Worm (Caenorhabditis elegans) whole organism, L4 larva: ENCODE data around the gene B0281.3.

ENCODE experiments used
- D1046.2 ChIP-seq: fragments of 200-800 bp; sonication (Bioruptor generic); IDR thresholded peaks from 2 replicates; pipeline ENCODE4 v1.3.6; 2022; ENCODE audit warnings: missing genetic modification characterization, missing compliant biosample characterization
- F26F4.8 ChIP-seq: fragments of 200-800 bp; sonication (Bioruptor generic); conservative IDR thresholded peaks from 2 replicates; pipeline ENCODE4 v1.3.6; 2022; ENCODE audit warnings: missing genetic modification characterization, missing compliant biosample characterization
- T20F7.1 ChIP-seq: fragments of 200-800 bp; sonication (Bioruptor generic); optimal IDR thresholded peaks from 2 replicates; lab custom pipeline; 2018; ENCODE audit warnings: mild to moderate bottlenecking, missing genetic modification characterization, missing compliant biosample characterization
- Y105C5A.15 ChIP-seq: fragments of 200-800 bp; sonication (Bioruptor generic); IDR thresholded peaks from 2 replicates; pipeline ENCODE4 v1.3.6; 2022; ENCODE audit warnings: missing genetic modification characterization, missing compliant biosample characterization
- Y48G9A.11 ChIP-seq: fragments of 200-800 bp; sonication (Bioruptor generic); IDR thresholded peaks from 2 replicates; pipeline ENCODE4 v1.3.6; 2022; ENCODE audit warnings: missing genetic modification reagents, missing genetic modification characterization, missing compliant biosample characterization
- Y5F2A.4 ChIP-seq: fragments of 200-800 bp; sonication (Bioruptor generic); optimal IDR thresholded peaks from 2 replicates; lab custom pipeline; 2018; ENCODE audit warnings: mild to moderate bottlenecking, missing genetic modification characterization, missing compliant biosample characterization
- aha-1 ChIP-seq: fragments of 150-350 bp; peaks from one replicate; lab custom pipeline; 2014; ENCODE audit warnings: missing biosample characterization, missing genetic modification characterization
- aly-2 ChIP-seq: sonication (generic microtip); optimal IDR thresholded peaks from 2 replicates; lab custom pipeline; 2018; ENCODE audit warnings: missing biosample characterization, missing genetic modification characterization
- attf-4 ChIP-seq: sonication (generic microtip); optimal IDR thresholded peaks from 3 replicates; lab custom pipeline; 2017; ENCODE audit warnings: missing biosample characterization, missing genetic modification characterization
- ceh-62 ChIP-seq: sonication (generic microtip); optimal IDR thresholded peaks from 2 replicates; lab custom pipeline; 2017; ENCODE audit warnings: missing biosample characterization, missing genetic modification characterization
- ceh-82 ChIP-seq: sonication (generic microtip); optimal IDR thresholded peaks from 2 replicates; lab custom pipeline; 2017; ENCODE audit warnings: missing biosample characterization, missing genetic modification characterization
- ces-1 ChIP-seq: fragments of 150-350 bp; sonication (generic microtip); optimal IDR thresholded peaks from 4 replicates; lab custom pipeline; 2014; ENCODE audit warnings: missing biosample characterization, missing genetic modification reagents, missing genetic modification characterization
- daf-16 ChIP-seq, 3 experiments: sonication (generic microtip); optimal IDR thresholded peaks; 2 replicates each; lab custom pipeline; 2016 to 2017; ENCODE audit warnings: missing genetic modification characterization in 3 of 3, missing genetic modification reagents in 3 of 3, mild to moderate bottlenecking in 2 of 3, missing compliant biosample characterization in 2 of 3, missing biosample characterization in 1 of 3, moderate library complexity in 1 of 3
- daf-8 ChIP-seq: fragments of 200-800 bp; sonication (Bioruptor generic); IDR thresholded peaks from 2 replicates; pipeline ENCODE4 v1.3.6; 2022; ENCODE audit warnings: missing genetic modification characterization, missing compliant biosample characterization
- dpl-1 ChIP-seq: fragments of 150-350 bp; optimal IDR thresholded peaks from 2 replicates; lab custom pipeline; 2014; ENCODE audit warnings: missing biosample characterization, missing genetic modification reagents, missing genetic modification characterization
- duxl-1 ChIP-seq: sonication (generic microtip); optimal IDR thresholded peaks from 2 replicates; lab custom pipeline; 2016; ENCODE audit warnings: mild to moderate bottlenecking, missing genetic modification characterization, moderate library complexity, missing compliant biosample characterization; ENCODE audit not compliant: poor library complexity
- egl-27 ChIP-seq: sonication (generic microtip); optimal IDR thresholded peaks from 3 replicates; lab custom pipeline; 2017; ENCODE audit warnings: missing biosample characterization, missing genetic modification reagents, missing genetic modification characterization
- egl-43 ChIP-seq: fragments of 200-800 bp; sonication (Bioruptor generic); IDR thresholded peaks from 2 replicates; pipeline ENCODE4 v1.3.6; 2022; ENCODE audit warnings: missing genetic modification reagents, missing genetic modification characterization, missing compliant biosample characterization
- fkh-10 ChIP-seq: fragments of 150-350 bp; optimal IDR thresholded peaks from 2 replicates; lab custom pipeline; 2014; ENCODE audit warnings: missing biosample characterization, missing genetic modification reagents, missing genetic modification characterization
- gei-8 ChIP-seq: fragments of 200-800 bp; sonication (Bioruptor generic); optimal IDR thresholded peaks from 2 replicates; lab custom pipeline; 2018; ENCODE audit warnings: mild to moderate bottlenecking, missing genetic modification characterization, missing compliant biosample characterization
- hif-1 ChIP-seq, 2 experiments: sonication (generic microtip); optimal IDR thresholded peaks; 2 replicates each; lab custom pipeline; 2016 to 2017; ENCODE audit warnings: missing compliant biosample characterization in 2 of 2, missing genetic modification characterization in 2 of 2, missing genetic modification reagents in 2 of 2, missing genotype in 2 of 2, mild to moderate bottlenecking in 1 of 2
- hlh-30 ChIP-seq: sonication (generic microtip); optimal IDR thresholded peaks from 2 replicates; lab custom pipeline; 2017; ENCODE audit warnings: antibody characterized with exemption, mild to moderate bottlenecking, missing genetic modification characterization, missing compliant biosample characterization; ENCODE audit not compliant: insufficient read depth
- hmg-1.1 ChIP-seq: fragments of 200-800 bp; sonication (Bioruptor generic); IDR thresholded peaks from 2 replicates; pipeline ENCODE4 v1.3.6; 2022; ENCODE audit warnings: missing genetic modification reagents, missing genetic modification characterization, missing compliant biosample characterization
- lim-7 ChIP-seq: fragments of 200-800 bp; sonication (Bioruptor generic); IDR thresholded peaks from 2 replicates; pipeline ENCODE4 v1.3.6; 2022; ENCODE audit warnings: missing genetic modification characterization, missing compliant biosample characterization
- lin-1 ChIP-seq: fragments of 200-800 bp; sonication (Bioruptor generic); IDR thresholded peaks from 2 replicates; pipeline ENCODE4 v1.3.6; 2022; ENCODE audit warnings: missing genetic modification reagents, missing genetic modification characterization, missing compliant biosample characterization
- lin-15B ChIP-seq: fragments of 150-350 bp; sonication (generic microtip); optimal IDR thresholded peaks from 3 replicates; lab custom pipeline; 2014; ENCODE audit warnings: missing biosample characterization, missing genetic modification characterization
- lir-3 ChIP-seq: sonication (generic microtip); optimal IDR thresholded peaks from 2 replicates; lab custom pipeline; 2016; ENCODE audit warnings: mild to moderate bottlenecking, missing genetic modification characterization, missing compliant biosample characterization
- madf-5 ChIP-seq, 2 experiments: fragments of 200-800 bp; sonication (Bioruptor generic); IDR thresholded peaks; 2 replicates each; pipeline ENCODE4 v1.3.6; 2022; ENCODE audit warnings: missing compliant biosample characterization in 2 of 2, missing genetic modification characterization in 2 of 2
- mdl-1 ChIP-seq, 2 experiments: fragments of 150-350 bp in 1 of 2; sonication (generic microtip) in 1 of 2; optimal IDR thresholded peaks; 2 replicates each; lab custom pipeline; 2014 to 2017; ENCODE audit warnings: missing biosample characterization in 2 of 2, missing genetic modification characterization in 2 of 2
- mes-2 ChIP-seq: sonication (generic microtip); optimal IDR thresholded peaks from 2 replicates; lab custom pipeline; 2016; ENCODE audit warnings: missing genotype, mild to moderate bottlenecking, missing genetic modification characterization, missing compliant biosample characterization; ENCODE audit not compliant: poor library complexity, severe bottlenecking
- nhr-11 ChIP-seq: fragments of 150-350 bp; optimal IDR thresholded peaks from 2 replicates; lab custom pipeline; 2014; ENCODE audit warnings: missing biosample characterization, missing genetic modification characterization
- nhr-237 ChIP-seq: sonication (generic microtip); optimal IDR thresholded peaks from 2 replicates; lab custom pipeline; 2017; ENCODE audit warnings: missing biosample characterization, missing genetic modification characterization
- nhr-25 ChIP-seq: sonication (generic microtip); optimal IDR thresholded peaks from 2 replicates; lab custom pipeline; 2017; ENCODE audit warnings: missing genetic modification characterization, mild to moderate bottlenecking, missing compliant biosample characterization, antibody characterized with exemption, moderate library complexity, borderline replicate concordance; ENCODE audit not compliant: insufficient read depth
- nhr-28 ChIP-seq: fragments of 150-350 bp; optimal IDR thresholded peaks from 2 replicates; lab custom pipeline; 2014; ENCODE audit warnings: missing biosample characterization, missing genetic modification characterization
- nhr-41 ChIP-seq: fragments of 200-800 bp; sonication (Bioruptor generic); IDR thresholded peaks from 2 replicates; pipeline ENCODE4 v1.3.6; 2022; ENCODE audit warnings: missing genetic modification reagents, missing genetic modification characterization, missing compliant biosample characterization
- nhr-48 ChIP-seq: sonication (generic microtip); optimal IDR thresholded peaks from 2 replicates; lab custom pipeline; 2016; ENCODE audit warnings: mild to moderate bottlenecking, missing genetic modification characterization, missing compliant biosample characterization
- nhr-6 ChIP-seq: fragments of 150-350 bp; optimal IDR thresholded peaks from 2 replicates; lab custom pipeline; 2014; ENCODE audit warnings: missing biosample characterization, missing genetic modification characterization
- nhr-76 ChIP-seq: fragments of 150-350 bp; optimal IDR thresholded peaks from 2 replicates; lab custom pipeline; 2014; ENCODE audit warnings: missing biosample characterization, missing genetic modification characterization
- nhr-77 ChIP-seq: fragments of 150-350 bp; optimal IDR thresholded peaks from 2 replicates; lab custom pipeline; 2014; ENCODE audit warnings: missing biosample characterization, missing genetic modification characterization
- pha-4 ChIP-seq, 2 experiments: fragments of 150-350 bp in 1 of 2; fragments of 200-800 bp in 1 of 2; sonication (Bioruptor generic) in 1 of 2; IDR thresholded peaks in 1 of 2; optimal IDR thresholded peaks in 1 of 2; 2 replicates each; pipeline versions ENCODE4 v1.3.6 to Lab custom; 2014 to 2022; ENCODE audit warnings: missing genetic modification characterization in 2 of 2, missing genetic modification reagents in 2 of 2, missing biosample characterization in 1 of 2, missing compliant biosample characterization in 1 of 2
- set-16 ChIP-seq: fragments of 200-800 bp; sonication (Bioruptor generic); IDR thresholded peaks from 2 replicates; pipeline ENCODE4 v1.3.6; 2022; ENCODE audit warnings: missing genetic modification reagents, missing genetic modification characterization, missing compliant biosample characterization
- tag-97 ChIP-seq: fragments of 200-800 bp; sonication (Bioruptor generic); IDR thresholded peaks from 2 replicates; pipeline ENCODE4 v1.3.6; 2022; ENCODE audit warnings: missing genetic modification characterization, missing compliant biosample characterization
- unc-62 ChIP-seq, 3 experiments: fragments of 150-350 bp in 1 of 3; sonication (generic microtip); optimal IDR thresholded peaks in 2 of 3; peaks in 1 of 3; 1 replicate in 1 of 3; 2 replicates in 2 of 3; lab custom pipeline; 2014 to 2017; ENCODE audit warnings: missing biosample characterization in 3 of 3, missing genetic modification characterization in 3 of 3, missing genetic modification reagents in 3 of 3, missing genotype in 1 of 3
- vab-7 ChIP-seq: fragments of 200-800 bp; sonication (Bioruptor generic); IDR thresholded peaks from 2 replicates; pipeline ENCODE4 v1.3.6; 2022; ENCODE audit warnings: missing genetic modification reagents, missing genetic modification characterization, missing compliant biosample characterization
- ztf-7 ChIP-seq: fragments of 150-350 bp; optimal IDR thresholded peaks from 2 replicates; lab custom pipeline; 2014; ENCODE audit warnings: missing biosample characterization, missing genetic modification characterization

B0281.3 gene

ce11 chrII:2340974-2341373 is 34.1 kb downstream of the B0281.3 start (continued):
- TF ChIP-seq nhr-11 (tag; lab: Kevin White, UChicago) (no peak), daf-16 (GFP tag; optimal IDR thresholded peaks at IDR 0.05; lab: Kevin White, UChicago) (no peak), daf-16 (tag; optimal IDR thresholded peaks at IDR 0.05; lab: Kevin White, UChicago) (peak; percentile 17)

- no peak for TF ChIP-seq ceh-62 (tag; lab: Kevin White, UChicago)
- no peak for TF ChIP-seq fkh-10
- no peak for TF ChIP-seq set-16 (GFP tag; lab: Robert Waterston, UW)
- no peak for TF ChIP-seq ztf-7 (tag; lab: Kevin White, UChicago)
- no peak for TF ChIP-seq tag-97 (GFP tag; lab: Robert Waterston, UW)
- TF ChIP-seq egl-43 (GFP tag; lab: Robert Waterston, UW) = no peak
- no peak for TF ChIP-seq dpl-1 (GFP tag; lab: Kevin White, UChicago)
- TF ChIP-seq madf-5 (GFP tag; IDR thresholded peaks at IDR 0.05; lab: Robert Waterston, UW) = no peak
- no peak for TF ChIP-seq lin-15B (tag; lab: Kevin White, UChicago)
- TF ChIP-seq hif-1 (tag; optimal IDR thresholded peaks at IDR 0.05; lab: Kevin White, UChicago) = no peak
- no peak for TF ChIP-seq nhr-48 (tag; lab: Kevin White, UChicago)
- no peak for TF ChIP-seq gei-8 (GFP tag; lab: Kevin White, UChicago)
- no peak for TF ChIP-seq D1046.2 (GFP tag; lab: Robert Waterston, UW)
- no peak for TF ChIP-seq Y105C5A.15 (GFP tag; lab: Robert Waterston, UW)
- no peak for TF ChIP-seq nhr-6 (tag; lab: Kevin White, UChicago)
- no peak for TF ChIP-seq vab-7 (GFP tag; lab: Robert Waterston, UW)
- no peak for TF ChIP-seq nhr-237 (tag; lab: Kevin White, UChicago)
- no peak for TF ChIP-seq hlh-30 (tag; lab: Kevin White, UChicago)
- TF ChIP-seq lin-1 (GFP tag; lab: Robert Waterston, UW) = no peak
- TF ChIP-seq F26F4.8 (GFP tag; lab: Robert Waterston, UW) = no peak
- TF ChIP-seq, all 104 proteins: peak for 0
These were observed 34.7 kb downstream of the B0281.3 start, which contains the start of gene enri-1 for ce11 chrII:2341515-2341914. enri-1 (minus strand) TSS chrII:2341615.

- no peak for TF ChIP-seq nhr-28 (tag; lab: Kevin White, UChicago)
- TF ChIP-seq hlh-30 (tag; lab: Kevin White, UChicago) = peak; percentile 59
- no peak for TF ChIP-seq pha-4 (GFP tag; IDR thresholded peaks at IDR 0.05; lab: Robert Waterston, UW)
- no peak for TF ChIP-seq pha-4 (tag; optimal IDR thresholded peaks at IDR 0.05; lab: Kevin White, UChicago)
- TF ChIP-seq D1046.2 (GFP tag; lab: Robert Waterston, UW) = no peak
- no peak for TF ChIP-seq attf-4 (tag; lab: Kevin White, UChicago)
- no peak for TF ChIP-seq daf-8 (GFP tag; lab: Robert Waterston, UW)
- TF ChIP-seq egl-43 (GFP tag; lab: Robert Waterston, UW) = no peak
- TF ChIP-seq Y48G9A.11 (GFP tag; lab: Robert Waterston, UW) = peak; percentile 67
- no peak for TF ChIP-seq nhr-25 (tag; lab: Kevin White, UChicago)
- peak; percentile 94 for TF ChIP-seq T20F7.1 (GFP tag; lab: Kevin White, UChicago)
- no peak for TF ChIP-seq nhr-41 (GFP tag; lab: Robert Waterston, UW)
- TF ChIP-seq ceh-82 (tag; lab: Kevin White, UChicago) = no peak
- TF ChIP-seq egl-27 (tag; lab: Kevin White, UChicago) = no peak
- no peak for TF ChIP-seq Y5F2A.4
- no peak for TF ChIP-seq nhr-6 (tag; lab: Kevin White, UChicago)
- TF ChIP-seq unc-62 (GFP tag; optimal IDR thresholded peaks at IDR 0.05 in 1 of 2; lab: Kevin White, UChicago) = no peak
- TF ChIP-seq unc-62 (tag; optimal IDR thresholded peaks at IDR 0.05; lab: Kevin White, UChicago) = no peak
- peak; percentile 71 for TF ChIP-seq aha-1 (tag; lab: Kevin White, UChicago)
- no peak for TF ChIP-seq lir-3
- no peak for TF ChIP-seq aly-2 (tag; lab: Kevin White, UChicago)
- peak; percentile 38 for TF ChIP-seq dpl-1 (GFP tag; lab: Kevin White, UChicago)
- no peak for TF ChIP-seq nhr-76 (tag; lab: Kevin White, UChicago)
- TF ChIP-seq mes-2 (tag; lab: Kevin White, UChicago) = no peak
- TF ChIP-seq nhr-11 (tag; lab: Kevin White, UChicago) = no peak
- TF ChIP-seq hmg-1.1 = no peak
- peak; percentile 20 for TF ChIP-seq duxl-1 (tag; lab: Kevin White, UChicago)
- TF ChIP-seq nhr-77 (tag; lab: Kevin White, UChicago) = peak; percentile 21
- TF ChIP-seq mdl-1 (tag; optimal IDR thresholded peaks at IDR 0.05; lab: Kevin White, UChicago) = no peak
- no peak for TF ChIP-seq lim-7 (GFP tag; lab: Robert Waterston, UW)
- no peak for TF ChIP-seq ces-1 (GFP tag; lab: Kevin White, UChicago)
- no peak for TF ChIP-seq set-16 (GFP tag; lab: Robert Waterston, UW)
These were observed 35.2 kb downstream of the B0281.3 start, which contains the start of gene F43C11.6 for ce11 chrII:2342004-2342479. F43C11.6 (plus strand) TSS chrII:2342429.
